Fruit fly (Drosophila melanogaster): Measurements from ENCODE around the gene CG6171.
A peak's percentile ranks its signal among the peaks of the same experiment; 100 is the strongest.

Gene CG6171

DNA sequence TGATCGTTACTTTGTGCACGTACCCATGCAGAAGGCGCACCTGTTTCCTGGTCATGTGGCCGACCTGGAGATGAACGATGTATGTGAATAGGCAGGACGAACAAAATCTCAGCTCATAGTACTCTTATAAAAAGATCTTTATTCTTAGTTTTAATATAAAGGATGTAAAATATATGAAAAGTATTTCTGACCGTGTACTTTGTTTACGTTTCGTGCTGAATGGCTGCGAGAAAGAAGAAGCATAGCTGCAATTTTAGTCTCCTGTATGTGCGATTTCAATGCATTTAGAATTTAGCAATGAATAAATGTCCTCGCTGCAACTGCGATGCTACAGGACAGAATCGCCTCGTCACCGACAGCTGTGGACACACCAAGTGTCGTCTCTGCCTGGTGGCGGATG lies 15.8 kb downstream of the CG6171 start, which contains the start of the genes CG42726 and CG42727 (continued):
- TF ChIP-seq CG4707 (GFP tag; optimal IDR thresholded peaks at IDR 0.05) (no peak), pan (optimal IDR thresholded peaks at IDR 0.05) (no peak), pan (GFP tag; optimal IDR thresholded peaks at IDR 0.05 in 1 of 2, IDR thresholded peaks at IDR 0.05 in 1 of 2) (peak in 1 of 2 experiments; percentile 48), CG9727 (GFP tag; optimal IDR thresholded peaks at IDR 0.05) (peak; percentile 8), CG6813 (GFP tag; optimal IDR thresholded peaks at IDR 0.05) (no peak), CG7839 (tag; optimal IDR thresholded peaks at IDR 0.05) (no peak), CG17361 (GFP tag; IDR thresholded peaks at IDR 0.05) (0 out of 3 replicates have a peak, but pooled peaks have one; percentile 15), Poxn (GFP tag; IDR thresholded peaks at IDR 0.05) (no peak), her (GFP tag; optimal IDR thresholded peaks at IDR 0.05) (no peak), Dbx (GFP tag; IDR thresholded peaks at IDR 0.05) (no peak), amos (GFP tag; IDR thresholded peaks at IDR 0.05; ENCODE audit: partially characterized antibody) (no peak), gsb (GFP tag; IDR thresholded peaks at IDR 0.05) (no peak), inv (GFP tag; IDR thresholded peaks at IDR 0.05; ENCODE audit: partially characterized antibody) (no peak), Hmx (GFP tag; optimal IDR thresholded peaks at IDR 0.05) (no peak), crp (GFP tag; optimal IDR thresholded peaks at IDR 0.05) (peak in 1 of 2 experiments; percentile 62), Opbp (GFP tag; IDR thresholded peaks at IDR 0.05; ENCODE audit: partially characterized antibody) (no peak), Bdp1 (GFP tag; optimal IDR thresholded peaks at IDR 0.05) (peak; percentile 15), cato (GFP tag; optimal IDR thresholded peaks at IDR 0.05; ENCODE audit: borderline replicate concordance) (peak; percentile 0), eyg (GFP tag; optimal IDR thresholded peaks at IDR 0.05) (no peak), NfI (GFP tag; optimal IDR thresholded peaks at IDR 0.05) (peak; percentile 36), hb (GFP tag; IDR thresholded peaks at IDR 0.05; ENCODE audit: partially characterized antibody) (no peak), CG31441 (GFP tag; IDR thresholded peaks at IDR 0.05) (no peak; the same call in 1 of the 2 replicates), psq (GFP tag; optimal IDR thresholded peaks at IDR 0.05) (no peak), CG2875 (GFP tag; optimal IDR thresholded peaks at IDR 0.05) (no peak), CG3726 (GFP tag; IDR thresholded peaks at IDR 0.05) (no peak), Stat92E (GFP tag; optimal IDR thresholded peaks at IDR 0.05) (no peak), Abd-B (GFP tag; optimal IDR thresholded peaks at IDR 0.05) (no peak), CG6175 (GFP tag; IDR thresholded peaks at IDR 0.05) (0 out of 3 replicates have a peak, but pooled peaks have one; percentile 18), Nf-YA (GFP tag; IDR thresholded peaks at IDR 0.05) (no peak), grn (GFP tag; optimal IDR thresholded peaks at IDR 0.05) (no peak), jing (GFP tag; optimal IDR thresholded peaks at IDR 0.05) (no peak), CG16863 (GFP tag; optimal IDR thresholded peaks at IDR 0.05) (no peak), dysf (GFP tag; IDR thresholded peaks at IDR 0.05) (no peak), Aef1 (GFP tag; IDR thresholded peaks at IDR 0.05) (no peak), Ssrp (tag; optimal IDR thresholded peaks at IDR 0.05) (no peak), CG8944 (GFP tag; optimal IDR thresholded peaks at IDR 0.05) (no peak), Scr (GFP tag; IDR thresholded peaks at IDR 0.05; ENCODE audit: partially characterized antibody) (no peak), CG17568 (GFP tag; optimal IDR thresholded peaks at IDR 0.05) (no peak), CG12219 (GFP tag; optimal IDR thresholded peaks at IDR 0.05) (no peak), dmrt11E (tag; optimal IDR thresholded peaks at IDR 0.05) (peak; percentile 9), CG33213 (GFP tag; optimal IDR thresholded peaks at IDR 0.05) (no peak), CG3838 (GFP tag; optimal IDR thresholded peaks at IDR 0.05) (peak; percentile 2), CG7372 (GFP tag; IDR thresholded peaks at IDR 0.05) (no peak; the same call in 1 of the 2 replicates), CG12104 (GFP tag; optimal IDR thresholded peaks at IDR 0.05) (no peak), Jarid2 (GFP tag; optimal IDR thresholded peaks at IDR 0.05) (no peak), sens (GFP tag) (peak; percentile 58), Neu2 (GFP tag; optimal IDR thresholded peaks at IDR 0.05; ENCODE audit: borderline replicate concordance) (no peak), kni (GFP tag; optimal IDR thresholded peaks at IDR 0.05) (peak; percentile 36), CG6689 (GFP tag; IDR thresholded peaks at IDR 0.05) (peak; percentile 38; the same call in 1 of the 2 replicates), CG2202 (tag; optimal IDR thresholded peaks at IDR 0.05) (no peak)

Data from whole organism, embryonic.